Fruit fly (Drosophila melanogaster) whole organism, embryonic: Measurements from ENCODE around the gene mbt.

Source experiments
- Aef1 ChIP-seq: fragments of 200-800 bp; sonication (Bioruptor generic); IDR thresholded peaks from 3 replicates; pipeline ENCODE4 v1.3.6; 2022; ENCODE audit warnings: missing biosample characterization, missing genetic modification characterization
- Atf6 ChIP-seq: fragments of 200-800 bp; sonication (Bioruptor generic); IDR thresholded peaks from 2 replicates; pipeline ENCODE4 v1.3.6; 2022; ENCODE audit warnings: missing biosample characterization, missing genetic modification characterization
- Bteb2 ChIP-seq: fragments of 200-800 bp; sonication (Bioruptor generic); optimal IDR thresholded peaks from 2 replicates; lab custom pipeline; 2016; ENCODE audit warnings: missing biosample characterization, missing genetic modification characterization
- CG10209 ChIP-seq: fragments of 200-800 bp; sonication (Bioruptor generic); optimal IDR thresholded peaks from 3 replicates; lab custom pipeline; 2017; ENCODE audit warnings: missing biosample characterization, mild to moderate bottlenecking, missing genetic modification characterization, missing genetic modification reagents
- CG10267 ChIP-seq: fragments of 200-800 bp; sonication (Bioruptor generic); optimal IDR thresholded peaks from 2 replicates; lab custom pipeline; 2018; ENCODE audit warnings: missing biosample characterization, mild to moderate bottlenecking, missing genetic modification characterization, moderate library complexity
- CG10462 ChIP-seq: fragments of 200-800 bp; sonication (Bioruptor generic); optimal IDR thresholded peaks from 2 replicates; lab custom pipeline; 2016; ENCODE audit warnings: missing biosample characterization, missing genetic modification characterization
- CG11247 ChIP-seq: fragments of 200-800 bp; sonication (Bioruptor generic); IDR thresholded peaks from 2 replicates; pipeline ENCODE4 v1.3.6; 2022; ENCODE audit warnings: missing biosample characterization, missing genetic modification characterization
- CG12299 ChIP-seq: fragments of 200-800 bp; sonication (Bioruptor generic); optimal IDR thresholded peaks from 2 replicates; lab custom pipeline; 2018; ENCODE audit warnings: missing biosample characterization, mild to moderate bottlenecking, missing genetic modification characterization
- CG13296 ChIP-seq: fragments of 200-800 bp; sonication (Bioruptor generic); optimal IDR thresholded peaks from 3 replicates; lab custom pipeline; 2018; ENCODE audit warnings: missing biosample characterization, mild to moderate bottlenecking, missing genetic modification characterization
- CG13894 ChIP-seq: fragments of 200-800 bp; sonication (Bioruptor generic); optimal IDR thresholded peaks from 3 replicates; lab custom pipeline; 2018; ENCODE audit warnings: missing biosample characterization, mild to moderate bottlenecking, missing genetic modification characterization, moderate library complexity
- CG14050 ChIP-seq: fragments of 200-800 bp; sonication (Bioruptor generic); IDR thresholded peaks from 3 replicates; pipeline ENCODE4 v1.3.6; 2022; ENCODE audit warnings: missing biosample characterization, missing genetic modification characterization
- CG14710 ChIP-seq: fragments of 200-800 bp; sonication (Bioruptor generic); optimal IDR thresholded peaks from 3 replicates; lab custom pipeline; 2019; ENCODE audit warnings: missing biosample characterization, mild to moderate bottlenecking, missing genetic modification characterization, moderate library complexity
- CG15073 ChIP-seq: fragments of 200-800 bp; sonication (Bioruptor generic); optimal IDR thresholded peaks from 2 replicates; lab custom pipeline; 2016; ENCODE audit warnings: missing biosample characterization, missing genetic modification characterization
- CG1602 ChIP-seq: fragments of 200-800 bp; sonication (Bioruptor generic); optimal IDR thresholded peaks from 3 replicates; lab custom pipeline; 2016; ENCODE audit warnings: missing biosample characterization, missing genetic modification characterization
- CG17912 ChIP-seq: fragments of 200-800 bp; sonication (Bioruptor generic); optimal IDR thresholded peaks from 2 replicates; lab custom pipeline; 2018; ENCODE audit warnings: missing biosample characterization, mild to moderate bottlenecking, missing genetic modification characterization
- CG2875 ChIP-seq: fragments of 200-800 bp; sonication (Bioruptor generic); optimal IDR thresholded peaks from 2 replicates; lab custom pipeline; 2017; ENCODE audit warnings: missing biosample characterization, mild to moderate bottlenecking, missing genetic modification characterization, missing genetic modification reagents
- CG34224 ChIP-seq: fragments of 200-800 bp; sonication (Bioruptor generic); IDR thresholded peaks from 3 replicates; pipeline ENCODE4 v1.3.6; 2022; ENCODE audit warnings: missing biosample characterization, missing genetic modification characterization; ENCODE audit not compliant: partially characterized antibody
- CG3847 ChIP-seq: fragments of 200-800 bp; sonication (Bioruptor generic); IDR thresholded peaks from 2 replicates; pipeline ENCODE4 v1.3.6; 2022; ENCODE audit warnings: missing biosample characterization, missing genetic modification characterization
- CG3995 ChIP-seq: fragments of 200-800 bp; sonication (Bioruptor generic); optimal IDR thresholded peaks from 3 replicates; lab custom pipeline; 2016; ENCODE audit warnings: missing biosample characterization, missing genetic modification characterization
- CG5953 ChIP-seq: fragments of 200-800 bp; sonication (Bioruptor generic); IDR thresholded peaks from 2 replicates; pipeline ENCODE4 v1.3.6; 2022; ENCODE audit warnings: missing biosample characterization, missing genetic modification characterization
- CG6175 ChIP-seq: fragments of 200-800 bp; sonication (Bioruptor generic); IDR thresholded peaks from 3 replicates; pipeline ENCODE4 v1.3.6; 2022; ENCODE audit warnings: missing biosample characterization, missing genetic modification characterization
- CG8478 ChIP-seq: fragments of >200 bp; optimal IDR thresholded peaks from 2 replicates; lab custom pipeline; 2018
- D ChIP-seq, 2 experiments: fragments of 200-800 bp in 1 of 2; fragments of >200 bp in 1 of 2; sonication (Bioruptor generic) in 1 of 2; optimal IDR thresholded peaks; 2 replicates in 1 of 2; 3 replicates in 1 of 2; lab custom pipeline; 2017; ENCODE audit warnings: mild to moderate bottlenecking in 1 of 2, missing biosample characterization in 1 of 2, missing genetic modification characterization in 1 of 2, missing genetic modification reagents in 1 of 2
- Dp ChIP-seq: fragments of 200-800 bp; sonication (Bioruptor generic); optimal IDR thresholded peaks from 2 replicates; lab custom pipeline; 2018; ENCODE audit warnings: missing biosample characterization, mild to moderate bottlenecking, missing genetic modification characterization, moderate library complexity
- HLH54F ChIP-seq: fragments of 200-800 bp; sonication (Bioruptor generic); optimal IDR thresholded peaks from 3 replicates; lab custom pipeline; 2016; ENCODE audit warnings: missing biosample characterization, missing genetic modification characterization
- Hr3 ChIP-seq: fragments of 200-800 bp; sonication (Bioruptor generic); optimal IDR thresholded peaks from 3 replicates; lab custom pipeline; 2016; ENCODE audit warnings: missing biosample characterization, missing genetic modification characterization
- Med ChIP-seq: fragments of 200-800 bp; sonication (Bioruptor generic); peaks from one replicate; lab custom pipeline; 2016; ENCODE audit warnings: missing biosample characterization, missing genetic modification characterization, mild to moderate bottlenecking, inconsistent platforms, moderate library complexity
- Mes4 ChIP-seq: fragments of 200-800 bp; sonication (Bioruptor generic); optimal IDR thresholded peaks from 2 replicates; lab custom pipeline; 2016; ENCODE audit warnings: missing biosample characterization, missing genetic modification characterization
- NfI ChIP-seq: fragments of 200-800 bp; sonication (Bioruptor generic); optimal IDR thresholded peaks from 3 replicates; lab custom pipeline; 2018; ENCODE audit warnings: missing biosample characterization, mild to moderate bottlenecking, missing genetic modification characterization, moderate library complexity
- Rfx ChIP-seq: fragments of 200-800 bp; sonication (Bioruptor generic); IDR thresholded peaks from 2 replicates; pipeline ENCODE4 v1.3.6; 2022; ENCODE audit warnings: missing biosample characterization, missing genetic modification characterization
- Spps ChIP-seq: fragments of 200-800 bp; sonication (Bioruptor generic); optimal IDR thresholded peaks from 2 replicates; lab custom pipeline; 2018; ENCODE audit warnings: missing biosample characterization, mild to moderate bottlenecking, missing genetic modification characterization
- abd-A ChIP-seq: fragments of 200-800 bp; sonication (Bioruptor generic); optimal IDR thresholded peaks from 3 replicates; lab custom pipeline; 2019; ENCODE audit warnings: missing biosample characterization, mild to moderate bottlenecking, missing genetic modification characterization, moderate library complexity
- cad ChIP-seq: fragments of >200 bp; optimal IDR thresholded peaks from 2 replicates; lab custom pipeline; 2017; ENCODE audit warnings: missing biosample characterization, missing genetic modification characterization
- chinmo ChIP-seq: fragments of 200-800 bp; sonication (Bioruptor generic); IDR thresholded peaks from 4 replicates; pipeline ENCODE4 v1.3.6; 2022; ENCODE audit warnings: missing biosample characterization, missing genetic modification characterization; ENCODE audit not compliant: partially characterized antibody
- chn ChIP-seq: fragments of 200-800 bp; sonication (Bioruptor generic); optimal IDR thresholded peaks from 2 replicates; lab custom pipeline; 2016; ENCODE audit warnings: missing biosample characterization, missing genetic modification characterization
- da ChIP-seq: fragments of 200-800 bp; sonication (Bioruptor generic); optimal IDR thresholded peaks from 2 replicates; lab custom pipeline; 2016; ENCODE audit warnings: missing biosample characterization, missing genetic modification characterization
- dmrt99B ChIP-seq: fragments of 200-800 bp; sonication (Bioruptor generic); optimal IDR thresholded peaks from 2 replicates; lab custom pipeline; 2018; ENCODE audit warnings: missing biosample characterization, mild to moderate bottlenecking, missing genetic modification characterization, moderate library complexity
- grau ChIP-seq: fragments of 200-800 bp; optimal IDR thresholded peaks from 3 replicates; lab custom pipeline; 2019; ENCODE audit warnings: missing biosample characterization, mild to moderate bottlenecking, missing genetic modification characterization, moderate library complexity
- ham ChIP-seq: fragments of 200-800 bp; sonication (Bioruptor generic); IDR thresholded peaks from 2 replicates; pipeline ENCODE4 v1.3.6; 2022; ENCODE audit warnings: missing biosample characterization, missing genetic modification characterization
- hth ChIP-seq: fragments of >200 bp; optimal IDR thresholded peaks from 2 replicates; lab custom pipeline; 2017; ENCODE audit warnings: inconsistent platforms
- inv ChIP-seq: fragments of 200-800 bp; sonication (Bioruptor generic); IDR thresholded peaks from 2 replicates; pipeline ENCODE4 v1.3.6; 2022; ENCODE audit warnings: missing biosample characterization, missing genetic modification characterization; ENCODE audit not compliant: partially characterized antibody
- kah ChIP-seq: fragments of 200-800 bp; sonication (Bioruptor generic); optimal IDR thresholded peaks from 2 replicates; lab custom pipeline; 2018; ENCODE audit warnings: missing biosample characterization, mild to moderate bottlenecking, missing genetic modification characterization
- knrl ChIP-seq: fragments of 200-800 bp; sonication (Bioruptor generic); IDR thresholded peaks from 3 replicates; pipeline ENCODE4 v1.3.6; 2022; ENCODE audit warnings: missing biosample characterization, missing genetic modification characterization; ENCODE audit not compliant: partially characterized antibody
- maf-S ChIP-seq: fragments of 200-800 bp; sonication (Bioruptor generic); optimal IDR thresholded peaks from 2 replicates; lab custom pipeline; 2016; ENCODE audit warnings: missing biosample characterization, missing genetic modification characterization
- peb ChIP-seq: fragments of 200-800 bp; sonication (Bioruptor generic); IDR thresholded peaks from 2 replicates; pipeline ENCODE4 v1.3.6; 2022; ENCODE audit warnings: missing biosample characterization, missing genetic modification characterization
- phol ChIP-seq: fragments of 200-800 bp; sonication (Bioruptor generic); optimal IDR thresholded peaks from 3 replicates; lab custom pipeline; 2018; ENCODE audit warnings: missing biosample characterization, mild to moderate bottlenecking, missing genetic modification characterization, moderate library complexity
- repo ChIP-seq: fragments of 200-800 bp; sonication (Bioruptor generic); optimal IDR thresholded peaks from 2 replicates; lab custom pipeline; 2016; ENCODE audit warnings: missing biosample characterization, missing genetic modification characterization
- sens ChIP-seq: fragments of 200-800 bp; sonication (Bioruptor generic); peaks from one replicate; lab custom pipeline; 2016; ENCODE audit warnings: missing biosample characterization, missing genetic modification characterization
- sna ChIP-seq: fragments of 200-800 bp; sonication (Bioruptor generic); IDR thresholded peaks from 2 replicates; pipeline ENCODE4 v1.3.6; 2022; ENCODE audit warnings: missing biosample characterization, missing genetic modification characterization; ENCODE audit not compliant: partially characterized antibody
- sob ChIP-seq: fragments of 200-800 bp; sonication (Bioruptor generic); IDR thresholded peaks from 2 replicates; pipeline ENCODE4 v1.3.6; 2022; ENCODE audit warnings: missing biosample characterization, missing genetic modification characterization
- unc-4 ChIP-seq: fragments of 200-800 bp; sonication (Bioruptor generic); IDR thresholded peaks from 2 replicates; pipeline ENCODE4 v1.3.6; 2022; ENCODE audit warnings: missing biosample characterization, missing genetic modification characterization; ENCODE audit not compliant: partially characterized antibody
- zf30C ChIP-seq: fragments of 200-800 bp; sonication (Bioruptor generic); optimal IDR thresholded peaks from 3 replicates; lab custom pipeline; 2018; ENCODE audit warnings: missing biosample characterization, mild to moderate bottlenecking, missing genetic modification characterization

mbt gene

DNA sequence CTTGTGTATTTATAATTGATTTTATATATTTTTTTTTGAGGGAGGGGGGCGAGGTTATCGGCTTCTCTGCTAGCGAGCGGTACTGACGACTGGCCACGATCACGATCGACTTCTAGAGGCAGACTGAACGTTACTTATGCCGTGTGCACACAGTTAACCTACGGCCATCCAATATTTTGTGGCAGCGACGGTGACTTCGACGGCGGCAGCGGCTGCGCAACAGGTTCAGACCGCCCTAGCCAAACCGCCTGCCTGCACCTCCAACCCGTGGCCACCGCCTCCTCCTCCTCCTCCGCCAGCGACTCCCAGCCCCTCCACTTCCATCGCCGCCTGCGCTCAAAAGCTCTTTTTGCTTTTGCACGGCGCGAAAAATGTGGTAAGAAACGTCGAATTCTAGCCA is 11.0 kb downstream of the mbt start, which contains the start of gene CG9782 (continued):
- TF ChIP-seq CG13296 (GFP tag; lab: Kevin White, UChicago) (no peak), Bteb2 (GFP tag; lab: Kevin White, UChicago) (no peak), CG5953 (GFP tag; lab: Robert Waterston, UW) (no peak), CG12299 (tag; lab: Kevin White, UChicago) (no peak), sens (GFP tag; lab: Kevin White, UChicago) (no peak), ham (GFP tag; lab: Robert Waterston, UW) (no peak), Med (GFP tag; lab: Kevin White, UChicago) (peak; percentile 13), Dp (GFP tag; lab: Kevin White, UChicago) (no peak), da (GFP tag; lab: Kevin White, UChicago) (no peak), CG2875 (GFP tag; lab: Kevin White, UChicago) (no peak), maf-S (GFP tag; lab: Kevin White, UChicago) (no peak), CG3847 (GFP tag; lab: Robert Waterston, UW) (no peak), sob (no peak), cad (GFP tag; lab: Kevin White, UChicago) (no peak), chinmo (peak; percentile 92), HLH54F (GFP tag; lab: Kevin White, UChicago) (no peak), CG13894 (tag; lab: Kevin White, UChicago) (peak; percentile 44), dmrt99B (tag; lab: Kevin White, UChicago) (no peak), Mes4 (GFP tag; lab: Kevin White, UChicago) (no peak), Spps (tag; lab: Kevin White, UChicago) (no peak), unc-4 (GFP tag; lab: Robert Waterston, UW) (0 out of 2 replicates have a peak, but pooled peaks have one; percentile 16), CG8478 (no peak), grau (tag; lab: Kevin White, UChicago) (no peak), repo (GFP tag; lab: Kevin White, UChicago) (no peak), phol (tag; lab: Kevin White, UChicago) (no peak), Aef1 (GFP tag; lab: Robert Waterston, UW) (no peak), Atf6 (GFP tag; lab: Robert Waterston, UW) (no peak), hth (lab: Kevin White, UChicago) (no peak), CG3995 (GFP tag; lab: Kevin White, UChicago) (no peak), inv (GFP tag; lab: Robert Waterston, UW) (no peak), CG10209 (no peak), Hr3 (GFP tag; lab: Kevin White, UChicago) (no peak), sna (GFP tag; lab: Robert Waterston, UW) (no peak), CG17912 (GFP tag; lab: Kevin White, UChicago) (no peak), abd-A (tag; lab: Kevin White, UChicago) (peak; percentile 19), CG10462 (GFP tag; lab: Kevin White, UChicago) (no peak), chn (GFP tag; lab: Kevin White, UChicago) (no peak), CG14050 (GFP tag; lab: Robert Waterston, UW) (no peak), D (optimal IDR thresholded peaks at IDR 0.05; lab: Kevin White, UChicago) (no peak), D (GFP tag; optimal IDR thresholded peaks at IDR 0.05; lab: Kevin White, UChicago) (no peak), zf30C (GFP tag; lab: Kevin White, UChicago) (no peak), NfI (no peak), CG1602 (GFP tag; lab: Kevin White, UChicago) (no peak), CG14710 (tag; lab: Kevin White, UChicago) (no peak), Rfx (0 out of 2 replicates have a peak, but pooled peaks have one; percentile 21), CG10267 (tag; lab: Kevin White, UChicago) (no peak), CG6175 (GFP tag; lab: Robert Waterston, UW) (peak; percentile 91), CG34224 (GFP tag; lab: Robert Waterston, UW) (no peak), knrl (GFP tag; lab: Robert Waterston, UW) (no peak), peb (no peak), CG15073 (GFP tag; lab: Kevin White, UChicago) (no peak), kah (GFP tag; lab: Kevin White, UChicago) (no peak), CG11247 (no peak)
